Worm (Caenorhabditis elegans) whole organism, late embryonic: Measurements from ENCODE around the gene C06B3.1.

Source experiments
- K09A11.1 ChIP-seq: sonication (generic microtip); optimal IDR thresholded peaks from 2 replicates; lab custom pipeline; 2017; ENCODE audit warnings: antibody characterized with exemption, mild to moderate bottlenecking, missing genetic modification characterization, missing compliant biosample characterization; ENCODE audit not compliant: insufficient read depth
- ama-1 ChIP-seq: fragments of 150-350 bp; optimal IDR thresholded peaks from 2 replicates; lab custom pipeline; 2014
- dmd-4 ChIP-seq: sonication (generic microtip); optimal IDR thresholded peaks from 2 replicates; lab custom pipeline; 2016; ENCODE audit warnings: borderline replicate concordance, missing genetic modification characterization, missing compliant biosample characterization
- elt-4 ChIP-seq: sonication (generic microtip); optimal IDR thresholded peaks from 2 replicates; lab custom pipeline; 2016; ENCODE audit warnings: missing genetic modification characterization, missing compliant biosample characterization
- pag-3 ChIP-seq: sonication (generic microtip); optimal IDR thresholded peaks from 2 replicates; lab custom pipeline; 2016; ENCODE audit warnings: missing compliant biosample characterization, missing genetic modification characterization, borderline replicate concordance
- pat-9 ChIP-seq: fragments of 200-800 bp; sonication (Bioruptor generic); optimal IDR thresholded peaks from 2 replicates; lab custom pipeline; 2018; ENCODE audit warnings: mild to moderate bottlenecking, missing genetic modification characterization, moderate library complexity, missing compliant biosample characterization
- pqm-1 ChIP-seq: sonication (generic microtip); optimal IDR thresholded peaks from 2 replicates; lab custom pipeline; 2016; ENCODE audit warnings: missing genetic modification characterization, missing compliant biosample characterization
- sox-2 ChIP-seq: fragments of 200-800 bp; sonication (Bioruptor generic); IDR thresholded peaks from 2 replicates; pipeline ENCODE4 v1.3.6; 2022; ENCODE audit warnings: missing genetic modification reagents, missing genetic modification characterization, missing compliant biosample characterization
- tbx-7 ChIP-seq: sonication (generic microtip); optimal IDR thresholded peaks from 2 replicates; lab custom pipeline; 2016; ENCODE audit warnings: missing genotype, missing genetic modification characterization, missing compliant biosample characterization

ce11 chrV:13916196-13916595 lies 13.6 kb downstream of the C06B3.1 start, which contains the start of gene str-252:
- TF ChIP-seq pag-3 (tag; lab: Kevin White, UChicago), result no peak
- TF ChIP-seq sox-2, result no peak
- no peak for TF ChIP-seq K09A11.1 (tag; lab: Kevin White, UChicago)
- no peak for TF ChIP-seq pqm-1 (tag; lab: Kevin White, UChicago)
- TF ChIP-seq dmd-4 (tag; lab: Kevin White, UChicago), result no peak
- no peak for TF ChIP-seq tbx-7 (tag; lab: Kevin White, UChicago)
- TF ChIP-seq ama-1, result no peak
- TF ChIP-seq pat-9 (tag; lab: Kevin White, UChicago), result no peak
- no peak for TF ChIP-seq elt-4 (tag; lab: Kevin White, UChicago)
